Fruit fly (Drosophila melanogaster) whole organism, embryonic: Measurements from ENCODE around the gene Vps52.

Experiments used
- Awh ChIP-seq: fragments of 200-800 bp; sonication (Bioruptor generic); IDR thresholded peaks from 2 replicates; pipeline ENCODE4, ENCODE4 v1.3.6; 2022; ENCODE audit warnings: missing biosample characterization, missing genetic modification characterization
- CG12391 ChIP-seq: fragments of 200-800 bp; sonication (Bioruptor generic); optimal IDR thresholded peaks from 3 replicates; lab custom pipeline; 2018; ENCODE audit warnings: missing biosample characterization, mild to moderate bottlenecking, missing genetic modification characterization, moderate library complexity
- CG1792 ChIP-seq: fragments of 200-800 bp; sonication (Bioruptor generic); optimal IDR thresholded peaks from 2 replicates; lab custom pipeline; 2016; ENCODE audit warnings: missing biosample characterization, missing genetic modification characterization
- CG18262 ChIP-seq: fragments of 200-800 bp; optimal IDR thresholded peaks from 3 replicates; lab custom pipeline; 2019; ENCODE audit warnings: missing biosample characterization, mild to moderate bottlenecking, missing genetic modification characterization, moderate library complexity
- CG1832 ChIP-seq: fragments of 200-800 bp; sonication (Bioruptor generic); optimal IDR thresholded peaks from 2 replicates; lab custom pipeline; 2017; ENCODE audit warnings: missing biosample characterization, mild to moderate bottlenecking, missing genetic modification characterization, inconsistent platforms
- CG18476 ChIP-seq: fragments of 200-800 bp; sonication (Bioruptor generic); optimal IDR thresholded peaks from 2 replicates; lab custom pipeline; 2016; ENCODE audit warnings: missing biosample characterization, mild to moderate bottlenecking, missing genetic modification characterization
- CG31224 ChIP-seq: fragments of 200-800 bp; sonication (Bioruptor generic); IDR thresholded peaks from 2 replicates; pipeline ENCODE4 v1.3.6; 2022; ENCODE audit warnings: missing biosample characterization, missing genetic modification characterization
- CG34376 ChIP-seq: fragments of 200-800 bp; sonication (Bioruptor generic); optimal IDR thresholded peaks from 2 replicates; lab custom pipeline; 2018; ENCODE audit warnings: missing biosample characterization, mild to moderate bottlenecking, missing genetic modification characterization
- CG4328 ChIP-seq: fragments of 200-800 bp; sonication (Bioruptor generic); optimal IDR thresholded peaks from 3 replicates; lab custom pipeline; 2017; ENCODE audit warnings: missing biosample characterization, missing genetic modification reagents, missing genetic modification characterization
- CG4707 ChIP-seq: fragments of 200-800 bp; sonication (Bioruptor generic); optimal IDR thresholded peaks from 2 replicates; lab custom pipeline; 2018; ENCODE audit warnings: missing biosample characterization, mild to moderate bottlenecking, missing genetic modification characterization, moderate library complexity
- CG4730 ChIP-seq: fragments of 200-800 bp; sonication (Bioruptor generic); IDR thresholded peaks from 2 replicates; pipeline ENCODE4 v1.3.6; 2022; ENCODE audit warnings: missing biosample characterization, missing genetic modification characterization
- CG7271 ChIP-seq: fragments of 200-800 bp; sonication (Bioruptor generic); optimal IDR thresholded peaks from 2 replicates; lab custom pipeline; 2018; ENCODE audit warnings: missing biosample characterization, mild to moderate bottlenecking, missing genetic modification characterization, moderate library complexity
- CG7786 ChIP-seq: fragments of 200-800 bp; sonication (Bioruptor generic); optimal IDR thresholded peaks from 2 replicates; lab custom pipeline; 2016; ENCODE audit warnings: missing biosample characterization, missing genetic modification characterization
- CG9727 ChIP-seq: fragments of 200-800 bp; sonication (Bioruptor generic); optimal IDR thresholded peaks from 3 replicates; lab custom pipeline; 2017; ENCODE audit warnings: missing biosample characterization, mild to moderate bottlenecking, missing genetic modification characterization
- CG9797 ChIP-seq: fragments of 200-800 bp; sonication (Bioruptor generic); optimal IDR thresholded peaks from 3 replicates; lab custom pipeline; 2018; ENCODE audit warnings: missing biosample characterization, mild to moderate bottlenecking, missing genetic modification characterization
- D19A ChIP-seq: fragments of 200-800 bp; optimal IDR thresholded peaks from 3 replicates; lab custom pipeline; 2019; ENCODE audit warnings: missing biosample characterization, mild to moderate bottlenecking, missing genetic modification characterization, moderate library complexity
- Dip3 ChIP-seq: fragments of 200-800 bp; sonication (Bioruptor generic); optimal IDR thresholded peaks from 3 replicates; lab custom pipeline; 2016; ENCODE audit warnings: missing biosample characterization, missing genetic modification characterization
- Dp ChIP-seq: fragments of 200-800 bp; sonication (Bioruptor generic); optimal IDR thresholded peaks from 2 replicates; lab custom pipeline; 2018; ENCODE audit warnings: missing biosample characterization, mild to moderate bottlenecking, missing genetic modification characterization, moderate library complexity
- Elba2 ChIP-seq: fragments of 200-800 bp; sonication (Bioruptor generic); optimal IDR thresholded peaks from 3 replicates; lab custom pipeline; 2016; ENCODE audit warnings: missing biosample characterization, missing genetic modification characterization
- Gug ChIP-seq: fragments of 200-800 bp; sonication (Bioruptor generic); IDR thresholded peaks from 4 replicates; pipeline ENCODE4 v1.3.6; 2022; ENCODE audit warnings: missing biosample characterization, missing genetic modification characterization
- Hr3 ChIP-seq: fragments of 200-800 bp; sonication (Bioruptor generic); optimal IDR thresholded peaks from 3 replicates; lab custom pipeline; 2016; ENCODE audit warnings: missing biosample characterization, missing genetic modification characterization
- Hr51 ChIP-seq, 2 experiments: fragments of 200-800 bp; sonication (Bioruptor generic); optimal IDR thresholded peaks; 2 replicates in 1 of 2; 3 replicates in 1 of 2; lab custom pipeline; 2016 to 2018; ENCODE audit warnings: missing biosample characterization in 2 of 2, missing genetic modification characterization in 2 of 2, mild to moderate bottlenecking in 1 of 2, moderate library complexity in 1 of 2
- Lhr ChIP-seq: fragments of 200-800 bp; sonication (Bioruptor generic); optimal IDR thresholded peaks from 3 replicates; lab custom pipeline; 2017; ENCODE audit warnings: mild to moderate bottlenecking, missing biosample characterization, missing genetic modification reagents, missing genetic modification characterization
- Neu2 ChIP-seq: fragments of 200-800 bp; sonication (Bioruptor generic); optimal IDR thresholded peaks from 3 replicates; lab custom pipeline; 2016; ENCODE audit warnings: missing biosample characterization, missing genetic modification characterization, borderline replicate concordance
- NfI ChIP-seq: fragments of 200-800 bp; sonication (Bioruptor generic); optimal IDR thresholded peaks from 3 replicates; lab custom pipeline; 2018; ENCODE audit warnings: missing biosample characterization, mild to moderate bottlenecking, missing genetic modification characterization, moderate library complexity
- Ravus ChIP-seq: fragments of 200-800 bp; sonication (Bioruptor generic); IDR thresholded peaks from 2 replicates; pipeline ENCODE4 v1.3.6; 2022; ENCODE audit warnings: missing biosample characterization, missing genetic modification characterization
- YL-1 ChIP-seq: fragments of 200-800 bp; sonication (Bioruptor generic); optimal IDR thresholded peaks from 3 replicates; lab custom pipeline; 2017; ENCODE audit warnings: missing biosample characterization, mild to moderate bottlenecking, missing genetic modification characterization
- bbx ChIP-seq: fragments of 200-800 bp; sonication (Bioruptor generic); IDR thresholded peaks from 2 replicates; pipeline ENCODE4 v1.3.6; 2022; ENCODE audit warnings: missing biosample characterization, missing genetic modification characterization; ENCODE audit not compliant: partially characterized antibody
- chif ChIP-seq, 2 experiments: fragments of 200-800 bp; sonication (Bioruptor generic); optimal IDR thresholded peaks; 3 replicates each; lab custom pipeline; 2016; ENCODE audit warnings: missing biosample characterization in 2 of 2, missing genetic modification characterization in 2 of 2
- chm ChIP-seq: fragments of 200-800 bp; sonication (Bioruptor generic); IDR thresholded peaks from 2 replicates; pipeline ENCODE4 v1.3.6; 2022; ENCODE audit warnings: missing biosample characterization, missing genetic modification characterization
- chn ChIP-seq: fragments of 200-800 bp; sonication (Bioruptor generic); optimal IDR thresholded peaks from 2 replicates; lab custom pipeline; 2016; ENCODE audit warnings: missing biosample characterization, missing genetic modification characterization
- cwo ChIP-seq: fragments of 200-800 bp; sonication (Bioruptor generic); optimal IDR thresholded peaks from 3 replicates; lab custom pipeline; 2017; ENCODE audit warnings: missing biosample characterization, missing genetic modification characterization, mild to moderate bottlenecking, moderate library complexity, missing genetic modification reagents
- disco-r ChIP-seq: fragments of 200-800 bp; sonication (Bioruptor generic); optimal IDR thresholded peaks from 2 replicates; lab custom pipeline; 2016; ENCODE audit warnings: missing biosample characterization, missing genetic modification characterization
- dpn ChIP-seq, 2 experiments: fragments of 200-800 bp; sonication (Bioruptor generic); optimal IDR thresholded peaks; 3 replicates each; lab custom pipeline; 2016; ENCODE audit warnings: missing biosample characterization in 2 of 2, missing genetic modification characterization in 2 of 2
- fu2 ChIP-seq: fragments of 200-800 bp; sonication (Bioruptor generic); optimal IDR thresholded peaks from 2 replicates; lab custom pipeline; 2016; ENCODE audit warnings: missing biosample characterization, missing genetic modification characterization
- gce ChIP-seq: fragments of 200-800 bp; sonication (Bioruptor generic); IDR thresholded peaks from 3 replicates; pipeline ENCODE4 v1.3.6; 2022; ENCODE audit warnings: missing biosample characterization, missing genetic modification characterization
- h ChIP-seq: fragments of >200 bp; optimal IDR thresholded peaks from 2 replicates; lab custom pipeline; 2017
- kay ChIP-seq: fragments of 200-800 bp; sonication (Bioruptor generic); optimal IDR thresholded peaks from 2 replicates; lab custom pipeline; 2016; ENCODE audit warnings: missing biosample characterization, missing genetic modification characterization
- phol ChIP-seq: fragments of 200-800 bp; sonication (Bioruptor generic); optimal IDR thresholded peaks from 3 replicates; lab custom pipeline; 2018; ENCODE audit warnings: missing biosample characterization, mild to moderate bottlenecking, missing genetic modification characterization, moderate library complexity
- pum ChIP-seq: fragments of 200-800 bp; sonication (Bioruptor generic); optimal IDR thresholded peaks from 2 replicates; lab custom pipeline; 2016; ENCODE audit warnings: missing biosample characterization, missing genetic modification characterization
- repo ChIP-seq: fragments of 200-800 bp; sonication (Bioruptor generic); optimal IDR thresholded peaks from 2 replicates; lab custom pipeline; 2016; ENCODE audit warnings: missing biosample characterization, missing genetic modification characterization
- schlank ChIP-seq: fragments of 200-800 bp; sonication (Bioruptor generic); optimal IDR thresholded peaks from 2 replicates; lab custom pipeline; 2018; ENCODE audit warnings: missing biosample characterization, mild to moderate bottlenecking, missing genetic modification characterization
- scrt ChIP-seq: fragments of 200-800 bp; sonication (Bioruptor generic); optimal IDR thresholded peaks from 2 replicates; lab custom pipeline; 2018; ENCODE audit warnings: missing biosample characterization, mild to moderate bottlenecking, missing genetic modification characterization, moderate library complexity
- sd ChIP-seq: fragments of 200-800 bp; sonication (Bioruptor generic); optimal IDR thresholded peaks from 3 replicates; lab custom pipeline; 2018; ENCODE audit warnings: missing biosample characterization, mild to moderate bottlenecking, missing genetic modification characterization, moderate library complexity
- sens-2 ChIP-seq: fragments of 200-800 bp; sonication (Bioruptor generic); IDR thresholded peaks from 2 replicates; pipeline ENCODE4 v1.3.6; 2022; ENCODE audit warnings: missing biosample characterization, missing genetic modification characterization
- tap ChIP-seq: fragments of 200-800 bp; optimal IDR thresholded peaks from 3 replicates; lab custom pipeline; 2019; ENCODE audit warnings: missing biosample characterization, mild to moderate bottlenecking, missing genetic modification characterization, moderate library complexity
- tll ChIP-seq, 2 experiments: fragments of 200-800 bp in 1 of 2; fragments of >200 bp in 1 of 2; sonication (Bioruptor generic) in 1 of 2; optimal IDR thresholded peaks; 2 replicates each; lab custom pipeline; 2017 to 2019; ENCODE audit warnings: missing biosample characterization in 2 of 2, missing genetic modification characterization in 2 of 2, mild to moderate bottlenecking in 1 of 2, moderate library complexity in 1 of 2
- twi ChIP-seq: fragments of 200-800 bp; optimal IDR thresholded peaks from 2 replicates; lab custom pipeline; 2019; ENCODE audit warnings: missing biosample characterization, mild to moderate bottlenecking, missing genetic modification characterization, moderate library complexity
- unpg ChIP-seq: fragments of 200-800 bp; sonication (Bioruptor generic); optimal IDR thresholded peaks from 3 replicates; lab custom pipeline; 2018; ENCODE audit warnings: missing biosample characterization, mild to moderate bottlenecking, missing genetic modification characterization, moderate library complexity
- zen ChIP-seq: fragments of 200-800 bp; sonication (Bioruptor generic); optimal IDR thresholded peaks from 3 replicates; lab custom pipeline; 2018; ENCODE audit warnings: missing biosample characterization, mild to moderate bottlenecking, missing genetic modification characterization, moderate library complexity
- zf30C ChIP-seq: fragments of 200-800 bp; sonication (Bioruptor generic); optimal IDR thresholded peaks from 3 replicates; lab custom pipeline; 2018; ENCODE audit warnings: missing biosample characterization, mild to moderate bottlenecking, missing genetic modification characterization

The Vps52 gene

DNA sequence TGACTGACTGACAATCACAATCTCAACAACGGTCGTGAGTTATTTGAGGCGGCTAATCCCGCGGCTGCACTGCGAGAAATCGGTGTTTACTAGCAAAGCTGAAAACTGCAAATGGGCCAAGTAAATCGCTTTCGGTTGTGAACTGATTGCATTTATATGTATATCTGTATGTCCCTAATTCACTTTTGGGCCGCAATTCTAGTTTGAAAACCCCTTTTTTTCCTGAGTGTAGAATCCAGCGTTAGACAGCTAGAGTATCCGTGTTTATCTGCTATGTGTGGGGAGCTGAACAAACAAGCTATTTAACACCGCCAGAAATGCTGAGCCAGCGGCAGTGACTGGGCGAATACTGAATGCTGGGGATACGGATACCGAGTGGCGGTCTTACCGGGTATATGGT is 47.0 kb downstream of the Vps52 start (continued):
- TF ChIP-seq sd (tag; lab: Kevin White, UChicago), result peak; percentile 44
- TF ChIP-seq repo (GFP tag; lab: Kevin White, UChicago), result peak; percentile 74
- TF ChIP-seq Dp (GFP tag; lab: Kevin White, UChicago), result no peak
- no peak for TF ChIP-seq CG1832 (GFP tag; lab: Kevin White, UChicago)
- TF ChIP-seq gce (GFP tag; lab: Robert Waterston, UW), result peak; percentile 75; the same call in 2 of the 3 replicates
- TF ChIP-seq CG18476 (GFP tag; lab: Kevin White, UChicago), result peak; percentile 15
- TF ChIP-seq disco-r, result peak; percentile 80
- TF ChIP-seq CG9727 (GFP tag; lab: Kevin White, UChicago), result peak; percentile 87
- peak; percentile 92 for TF ChIP-seq sens-2 (GFP tag; lab: Robert Waterston, UW)
- TF ChIP-seq unpg, result peak; percentile 82
- peak; percentile 87 for TF ChIP-seq CG7786 (GFP tag; lab: Kevin White, UChicago)
- TF ChIP-seq bbx (GFP tag; lab: Robert Waterston, UW), result no peak
- TF ChIP-seq cwo (GFP tag; lab: Kevin White, UChicago), result peak; percentile 36
- peak; percentile 71 for TF ChIP-seq CG4730 (GFP tag; lab: Robert Waterston, UW)
- TF ChIP-seq dpn (GFP tag; optimal IDR thresholded peaks at IDR 0.05; lab: Kevin White, UChicago), result peak; percentile 83 to 85
- TF ChIP-seq tap (tag; lab: Kevin White, UChicago), result peak; percentile 62
- TF ChIP-seq CG9797 (GFP tag; lab: Kevin White, UChicago), result peak; percentile 3
- peak; percentile 59 for TF ChIP-seq CG1792 (GFP tag; lab: Kevin White, UChicago)
- TF ChIP-seq Ravus (GFP tag; lab: Robert Waterston, UW), result no peak; the same call in 1 of the 2 replicates
- TF ChIP-seq Gug, result peak; percentile 86
- TF ChIP-seq YL-1 (GFP tag; lab: Kevin White, UChicago), result no peak
- peak; percentile 94 for TF ChIP-seq chn
- no peak for TF ChIP-seq h (lab: Kevin White, UChicago)
- TF ChIP-seq scrt, result peak; percentile 37
- TF ChIP-seq zf30C, result peak; percentile 69
- TF ChIP-seq schlank (tag; lab: Kevin White, UChicago), result peak; percentile 34
- peak; percentile 87 for TF ChIP-seq Hr3 (GFP tag; lab: Kevin White, UChicago)
- peak; percentile 75 for TF ChIP-seq twi (tag; lab: Kevin White, UChicago)
- peak; percentile 87 for TF ChIP-seq CG12391 (tag; lab: Kevin White, UChicago)
- TF ChIP-seq chif (GFP tag; optimal IDR thresholded peaks at IDR 0.05; lab: Kevin White, UChicago), result peak; percentile 93 to 94
- TF ChIP-seq NfI (GFP tag; lab: Kevin White, UChicago), result peak; percentile 48
- TF ChIP-seq pum, result peak; percentile 92
- peak; percentile 66 for TF ChIP-seq CG4707 (GFP tag; lab: Kevin White, UChicago)
- peak; percentile 78 for TF ChIP-seq Awh (GFP tag; lab: Robert Waterston, UW)

DNA sequence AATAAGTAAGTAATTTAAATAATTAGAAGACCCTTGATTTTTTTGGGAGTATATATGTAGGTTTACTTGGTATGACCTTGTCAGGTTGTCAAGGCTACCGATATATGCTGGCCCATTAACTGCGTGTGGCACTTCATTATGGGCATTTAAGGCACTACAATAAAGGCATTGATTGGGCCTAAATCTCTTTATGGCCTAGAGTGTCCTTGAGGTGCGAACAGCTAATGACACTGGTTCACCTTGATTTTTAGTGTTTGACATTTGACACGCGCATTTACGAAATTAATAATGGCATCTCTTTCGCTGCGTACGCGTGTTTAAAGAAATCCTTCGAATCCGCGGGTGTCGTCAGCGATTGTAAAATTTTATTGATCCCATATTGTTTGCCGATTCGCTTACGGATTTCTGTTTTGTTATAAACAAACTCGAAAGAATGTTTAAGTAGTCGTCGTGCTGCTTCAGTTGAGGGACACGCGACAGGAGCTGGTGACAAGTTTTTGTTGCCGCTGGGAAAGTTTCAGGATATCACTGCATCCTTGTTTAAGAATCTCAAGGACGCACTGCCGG is 49.7 kb downstream of the Vps52 start:
- TF ChIP-seq CG34376 (GFP tag; lab: Kevin White, UChicago) (no peak), CG4328 (GFP tag; lab: Kevin White, UChicago) (no peak), phol (tag; lab: Kevin White, UChicago) (no peak), fu2 (GFP tag; lab: Kevin White, UChicago) (no peak), CG7271 (peak; percentile 77), zf30C (no peak), Hr51 (GFP tag; optimal IDR thresholded peaks at IDR 0.05; lab: Kevin White, UChicago) (no peak), zen (tag; lab: Kevin White, UChicago) (peak; percentile 85), Dip3 (GFP tag; lab: Kevin White, UChicago) (no peak), tll (GFP tag; optimal IDR thresholded peaks at IDR 0.05; lab: Kevin White, UChicago) (peak in 1 of 2 experiments; percentile 97), chm (GFP tag; lab: Robert Waterston, UW) (no peak), kay (GFP tag; lab: Kevin White, UChicago) (no peak), Neu2 (GFP tag; lab: Kevin White, UChicago) (no peak), Lhr (GFP tag; lab: Kevin White, UChicago) (no peak), CG31224 (GFP tag; lab: Robert Waterston, UW) (no peak), Elba2 (GFP tag; lab: Kevin White, UChicago) (no peak), CG18262 (tag; lab: Kevin White, UChicago) (no peak), D19A (tag; lab: Kevin White, UChicago) (peak; percentile 4)
